Comparison of ENCODE assay signal across 2 worm cellular contexts in genomic region chrII:1993738-1994137, ce11.
TF ChIP-seq lines count a peak whose summit lies in the region.

Gene math-21 (plus strand): TSS chrII:1994038.

TF ChIP-seq in whole organism, L4 larva, 104 proteins besides CTCF, POLR2A, EP300 and RAD21:
- TF ChIP-seq pqm-1 (tag; optimal IDR thresholded peaks at IDR 0.05; lab: Kevin White, UChicago) = peak; percentile 38
- no peak for TF ChIP-seq daf-16 (GFP tag; optimal IDR thresholded peaks at IDR 0.05; lab: Kevin White, UChicago)
- TF ChIP-seq daf-16 (tag; optimal IDR thresholded peaks at IDR 0.05; lab: Kevin White, UChicago) = peak; percentile 71
- TF ChIP-seq lsy-2 (tag; optimal IDR thresholded peaks at IDR 0.05; lab: Kevin White, UChicago) = no peak
- TF ChIP-seq nhr-28 (tag; optimal IDR thresholded peaks at IDR 0.05; lab: Kevin White, UChicago) = peak; percentile 6
- TF ChIP-seq nhr-102 (tag; optimal IDR thresholded peaks at IDR 0.05; lab: Kevin White, UChicago) = no peak
- TF ChIP-seq nhr-237 (tag; optimal IDR thresholded peaks at IDR 0.05; lab: Kevin White, UChicago) = no peak
- TF ChIP-seq F10B5.3 (tag; optimal IDR thresholded peaks at IDR 0.05; lab: Kevin White, UChicago) = no peak

TF ChIP-seq in whole organism, young adult, 124 proteins besides CTCF, POLR2A, EP300 and RAD21:
- TF ChIP-seq efl-1 (GFP tag; optimal IDR thresholded peaks at IDR 0.05; lab: Kevin White, UChicago) (no peak), nhr-80 (tag; optimal IDR thresholded peaks at IDR 0.05; lab: Kevin White, UChicago) (peak; percentile 10)
